Worm (Caenorhabditis elegans) whole organism, young adult: Measurements from ENCODE around the gene ttr-35.

Source experiments
- B0019.2 ChIP-seq: fragments of 200-800 bp; sonication (Bioruptor generic); conservative IDR thresholded peaks from 2 replicates; pipeline ENCODE4 v1.3.6; 2022; ENCODE audit warnings: missing genetic modification reagents, missing genetic modification characterization, missing compliant biosample characterization
- B0035.1 ChIP-seq: sonication (generic microtip); optimal IDR thresholded peaks from 2 replicates; lab custom pipeline; 2016; ENCODE audit warnings: missing genetic modification characterization, mild to moderate bottlenecking, missing compliant biosample characterization, missing genotype, missing genetic modification reagents
- B0261.1 ChIP-seq: sonication (generic microtip); optimal IDR thresholded peaks from 2 replicates; lab custom pipeline; 2016; ENCODE audit warnings: mild to moderate bottlenecking, missing genetic modification characterization, moderate library complexity, missing compliant biosample characterization
- B0336.3 ChIP-seq: fragments of 200-800 bp; sonication (Bioruptor generic); IDR thresholded peaks from 2 replicates; pipeline ENCODE4 v1.3.6; 2022; ENCODE audit warnings: missing genetic modification characterization, missing compliant biosample characterization
- F33H1.4 ChIP-seq: fragments of 200-800 bp; sonication (Bioruptor generic); IDR thresholded peaks from 2 replicates; pipeline ENCODE4 v1.3.6; 2022; ENCODE audit warnings: missing genetic modification reagents, missing genetic modification characterization, missing compliant biosample characterization
- F52B5.7 ChIP-seq: sonication (generic microtip); optimal IDR thresholded peaks from 2 replicates; lab custom pipeline; 2016; ENCODE audit warnings: mild to moderate bottlenecking, missing genetic modification characterization, missing compliant biosample characterization
- F57A8.1 ChIP-seq: fragments of 200-800 bp; sonication (Bioruptor generic); optimal IDR thresholded peaks from 2 replicates; lab custom pipeline; 2018; ENCODE audit warnings: mild to moderate bottlenecking, missing genetic modification characterization, moderate library complexity, missing compliant biosample characterization
- K12H6.12 ChIP-seq: fragments of 200-800 bp; sonication (Bioruptor generic); optimal IDR thresholded peaks from 2 replicates; lab custom pipeline; 2018; ENCODE audit warnings: mild to moderate bottlenecking, missing genetic modification characterization, missing compliant biosample characterization
- Y53G8AR.9 ChIP-seq: fragments of 200-800 bp; sonication (Bioruptor generic); conservative IDR thresholded peaks from 2 replicates; pipeline ENCODE4 v1.3.6; 2022; ENCODE audit warnings: missing genetic modification reagents, missing genetic modification characterization, missing compliant biosample characterization
- Y79H2A.3 ChIP-seq: fragments of 200-800 bp; sonication (Bioruptor generic); conservative IDR thresholded peaks from 2 replicates; pipeline ENCODE4 v1.3.6; 2022; ENCODE audit warnings: missing genetic modification reagents, missing genetic modification characterization, missing compliant biosample characterization
- ZK185.1 ChIP-seq: sonication (generic microtip); optimal IDR thresholded peaks from 2 replicates; lab custom pipeline; 2016; ENCODE audit warnings: mild to moderate bottlenecking, missing genetic modification characterization, missing compliant biosample characterization; ENCODE audit not compliant: poor library complexity, severe bottlenecking
- akir-1 ChIP-seq: fragments of 200-800 bp; sonication (Bioruptor generic); optimal IDR thresholded peaks from 2 replicates; lab custom pipeline; 2018; ENCODE audit warnings: mild to moderate bottlenecking, missing genetic modification characterization, moderate library complexity, missing compliant biosample characterization
- atf-7 ChIP-seq: sonication (generic microtip); optimal IDR thresholded peaks from 2 replicates; lab custom pipeline; 2017; ENCODE audit warnings: mild to moderate bottlenecking, missing genetic modification characterization, missing compliant biosample characterization
- cebp-1 ChIP-seq, 2 experiments: fragments of 200-800 bp in 1 of 2; sonication (Bioruptor generic) in 1 of 2; sonication (generic microtip) in 1 of 2; IDR thresholded peaks in 1 of 2; optimal IDR thresholded peaks in 1 of 2; 2 replicates each; pipeline versions ENCODE4 v1.3.6 to Lab custom; 2017 to 2022; ENCODE audit warnings: missing compliant biosample characterization in 2 of 2, missing genetic modification characterization in 2 of 2, mild to moderate bottlenecking in 1 of 2, missing genetic modification reagents in 1 of 2, moderate library complexity in 1 of 2
- dox-1 ChIP-seq: fragments of 200-800 bp; sonication (Bioruptor generic); IDR thresholded peaks from 2 replicates; pipeline ENCODE4 v1.3.6; 2022; ENCODE audit warnings: missing genetic modification reagents, missing genetic modification characterization, missing compliant biosample characterization
- egl-18 ChIP-seq: fragments of 200-800 bp; sonication (Bioruptor generic); IDR thresholded peaks from 2 replicates; pipeline ENCODE4 v1.3.6; 2022; ENCODE audit warnings: missing genetic modification reagents, missing genetic modification characterization, missing compliant biosample characterization
- lin-35 ChIP-seq, 3 experiments: fragments of 150-350 bp in 2 of 3; sonication (generic microtip) in 1 of 3; optimal IDR thresholded peaks; 2 replicates each; lab custom pipeline; 2014 to 2018; ENCODE audit warnings: missing biosample characterization in 3 of 3, missing genetic modification characterization in 3 of 3, missing genetic modification reagents in 3 of 3
- lir-1 ChIP-seq: fragments of 200-800 bp; sonication (Bioruptor generic); conservative IDR thresholded peaks from 2 replicates; pipeline ENCODE4 v1.3.6; 2022; ENCODE audit warnings: missing genetic modification reagents, missing genetic modification characterization, missing compliant biosample characterization
- lsl-1 ChIP-seq: fragments of 200-800 bp; sonication (Bioruptor generic); optimal IDR thresholded peaks from 2 replicates; lab custom pipeline; 2018; ENCODE audit warnings: mild to moderate bottlenecking, missing genetic modification characterization, moderate library complexity, missing compliant biosample characterization
- lsy-27 ChIP-seq: sonication (generic microtip); optimal IDR thresholded peaks from 2 replicates; lab custom pipeline; 2017; ENCODE audit warnings: missing genetic modification characterization, mild to moderate bottlenecking, missing compliant biosample characterization, antibody characterized with exemption, missing genotype, borderline replicate concordance; ENCODE audit not compliant: insufficient read depth
- madf-10 ChIP-seq: sonication (generic microtip); optimal IDR thresholded peaks from 2 replicates; lab custom pipeline; 2016; ENCODE audit warnings: mild to moderate bottlenecking, missing genetic modification characterization, missing compliant biosample characterization
- madf-3 ChIP-seq: fragments of 200-800 bp; sonication (Bioruptor generic); IDR thresholded peaks from 2 replicates; pipeline ENCODE4 v1.3.6; 2022; ENCODE audit warnings: missing genetic modification reagents, missing genetic modification characterization, missing compliant biosample characterization
- madf-6 ChIP-seq: fragments of 200-800 bp; sonication (Bioruptor generic); IDR thresholded peaks from 2 replicates; pipeline ENCODE4 v1.3.6; 2022; ENCODE audit warnings: missing genetic modification reagents, missing genetic modification characterization, missing compliant biosample characterization
- mel-28 ChIP-seq: sonication (generic microtip); optimal IDR thresholded peaks from 2 replicates; lab custom pipeline; 2016; ENCODE audit warnings: borderline replicate concordance, mild to moderate bottlenecking, missing genetic modification characterization, missing compliant biosample characterization
- mes-4 ChIP-seq: sonication (generic microtip); optimal IDR thresholded peaks from 2 replicates; lab custom pipeline; 2016; ENCODE audit warnings: missing genotype, missing genetic modification characterization, missing compliant biosample characterization
- nfya-1 ChIP-seq: sonication (generic microtip); optimal IDR thresholded peaks from 2 replicates; lab custom pipeline; 2017; ENCODE audit warnings: antibody characterized with exemption, missing compliant biosample characterization, missing genetic modification characterization, borderline replicate concordance; ENCODE audit not compliant: insufficient read depth
- nfya-2 ChIP-seq: fragments of 200-800 bp; sonication (Bioruptor generic); IDR thresholded peaks from 2 replicates; pipeline ENCODE4 v1.3.6; 2022; ENCODE audit warnings: missing genetic modification reagents, missing genetic modification characterization, missing compliant biosample characterization
- nfyb-1 ChIP-seq: fragments of 200-800 bp; sonication (Bioruptor generic); IDR thresholded peaks from 2 replicates; pipeline ENCODE4 v1.3.6; 2022; ENCODE audit warnings: missing genetic modification reagents, missing genetic modification characterization, missing compliant biosample characterization
- nhr-120 ChIP-seq: fragments of 200-800 bp; sonication (Bioruptor generic); IDR thresholded peaks from 2 replicates; pipeline ENCODE4 v1.3.6; 2022; ENCODE audit warnings: missing genetic modification characterization, missing compliant biosample characterization
- nhr-80 ChIP-seq: sonication (generic microtip); optimal IDR thresholded peaks from 2 replicates; lab custom pipeline; 2016; ENCODE audit warnings: missing genetic modification characterization, missing compliant biosample characterization
- nhr-90 ChIP-seq: sonication (generic microtip); optimal IDR thresholded peaks from 2 replicates; lab custom pipeline; 2016; ENCODE audit warnings: missing genotype, mild to moderate bottlenecking, missing genetic modification characterization, missing compliant biosample characterization
- pbrm-1 ChIP-seq: fragments of 200-800 bp; sonication (Bioruptor generic); IDR thresholded peaks from 2 replicates; pipeline ENCODE4 v1.3.6; 2022; ENCODE audit warnings: missing genetic modification reagents, missing genetic modification characterization, missing compliant biosample characterization
- rec-8 ChIP-seq, 2 experiments: sonication (generic microtip); optimal IDR thresholded peaks; 2 replicates each; lab custom pipeline; 2016; ENCODE audit warnings: mild to moderate bottlenecking in 2 of 2, missing genetic modification characterization in 2 of 2, missing genetic modification reagents in 2 of 2, missing genotype in 2 of 2, missing biosample characterization in 1 of 2, missing compliant biosample characterization in 1 of 2, moderate library complexity in 1 of 2
- repo-1 ChIP-seq: sonication (generic microtip); optimal IDR thresholded peaks from 2 replicates; lab custom pipeline; 2017; ENCODE audit warnings: mild to moderate bottlenecking, missing genetic modification characterization, missing compliant biosample characterization
- snpc-4 ChIP-seq, 5 experiments: fragments of 150-350 bp in 1 of 5; sonication (generic microtip) in 4 of 5; optimal IDR thresholded peaks; 2 replicates each; lab custom pipeline; 2014 to 2018; ENCODE audit warnings: missing genetic modification characterization in 5 of 5, missing biosample characterization in 3 of 5, antibody characterized with exemption in 2 of 5, mild to moderate bottlenecking in 2 of 5, missing compliant biosample characterization in 2 of 5, missing genotype in 2 of 5, moderate library complexity in 2 of 5, missing genetic modification reagents in 1 of 5
- sptf-2 ChIP-seq: fragments of 200-800 bp; sonication (Bioruptor generic); optimal IDR thresholded peaks from 2 replicates; lab custom pipeline; 2018; ENCODE audit warnings: mild to moderate bottlenecking, missing genetic modification characterization, missing compliant biosample characterization
- tlf-1 ChIP-seq: fragments of 200-800 bp; sonication (Bioruptor generic); optimal IDR thresholded peaks from 2 replicates; lab custom pipeline; 2018; ENCODE audit warnings: mild to moderate bottlenecking, missing genetic modification characterization, missing compliant biosample characterization
- unc-130 ChIP-seq: sonication (generic microtip); optimal IDR thresholded peaks from 2 replicates; lab custom pipeline; 2016; ENCODE audit warnings: missing genetic modification reagents, missing genetic modification characterization, missing compliant biosample characterization
- unc-62 ChIP-seq: fragments of 150-350 bp; optimal IDR thresholded peaks from 2 replicates; lab custom pipeline; 2014; ENCODE audit warnings: missing biosample characterization, missing genetic modification reagents, missing genetic modification characterization
- ztf-22 ChIP-seq: fragments of 200-800 bp; sonication (Bioruptor generic); optimal IDR thresholded peaks from 2 replicates; lab custom pipeline; 2018; ENCODE audit warnings: mild to moderate bottlenecking, missing genetic modification characterization, moderate library complexity, missing compliant biosample characterization
- ztf-26 ChIP-seq: sonication (generic microtip); optimal IDR thresholded peaks from 2 replicates; lab custom pipeline; 2017; ENCODE audit warnings: missing genetic modification characterization, missing compliant biosample characterization
- ztf-3 ChIP-seq: fragments of 200-800 bp; sonication (Bioruptor generic); optimal IDR thresholded peaks from 2 replicates; lab custom pipeline; 2018; ENCODE audit warnings: mild to moderate bottlenecking, missing genetic modification characterization, missing compliant biosample characterization

ttr-35 gene

ce11 chrX:6530591-6530990 is 18.5 kb downstream of the ttr-35 start:
- TF ChIP-seq ZK185.1 (tag; lab: Kevin White, UChicago), result no peak
- TF ChIP-seq Y79H2A.3 (GFP tag; lab: Robert Waterston, UW), result no peak
- no peak for TF ChIP-seq egl-18 (GFP tag; lab: Robert Waterston, UW)
- TF ChIP-seq nfya-1 (tag; lab: Kevin White, UChicago), result no peak
- TF ChIP-seq unc-62 (GFP tag; lab: Kevin White, UChicago), result peak; percentile 75
- no peak for TF ChIP-seq dox-1 (GFP tag; lab: Robert Waterston, UW)
- peak; percentile 42; the same call in 1 of the 2 replicates for TF ChIP-seq cebp-1 (GFP tag; IDR thresholded peaks at IDR 0.05; lab: Robert Waterston, UW)
- peak; percentile 69 for TF ChIP-seq cebp-1 (tag; optimal IDR thresholded peaks at IDR 0.05; lab: Kevin White, UChicago)
- TF ChIP-seq nhr-120 (GFP tag; lab: Robert Waterston, UW), result no peak
- no peak for TF ChIP-seq F52B5.7 (tag; lab: Kevin White, UChicago)
- peak; percentile 90 for TF ChIP-seq nhr-80
- TF ChIP-seq F33H1.4 (GFP tag; lab: Robert Waterston, UW), result no peak
- no peak for TF ChIP-seq B0035.1 (tag; lab: Kevin White, UChicago)
- TF ChIP-seq K12H6.12 (tag; lab: Kevin White, UChicago), result no peak
- TF ChIP-seq nfyb-1 (GFP tag; lab: Robert Waterston, UW), result 0 out of 2 replicates have a peak, but pooled peaks have one; percentile 16

- TF ChIP-seq lsl-1 (no peak), lir-1 (no peak), mel-28 (no peak), ztf-22 (GFP tag; lab: Kevin White, UChicago) (no peak), tlf-1 (no peak), lin-35 (GFP tag; optimal IDR thresholded peaks at IDR 0.05; lab: Kevin White, UChicago) (no peak), nfya-2 (GFP tag; lab: Robert Waterston, UW) (no peak), F33H1.4 (GFP tag; lab: Robert Waterston, UW) (no peak), rec-8 (tag; optimal IDR thresholded peaks at IDR 0.05; lab: Kevin White, UChicago) (no peak), ztf-26 (tag; lab: Kevin White, UChicago) (no peak), unc-130 (no peak), madf-6 (GFP tag; lab: Robert Waterston, UW) (no peak), madf-3 (GFP tag; lab: Robert Waterston, UW) (no peak), ztf-3 (GFP tag; lab: Kevin White, UChicago) (no peak), B0261.1 (tag; lab: Kevin White, UChicago) (no peak), lsy-27 (tag; lab: Kevin White, UChicago) (no peak)
These were observed 19.8 kb downstream of the ttr-35 start for ce11 chrX:6531896-6532295.

ce11 chrX:6533038-6533437 is 21.0 kb downstream of the ttr-35 start:
- TF ChIP-seq tlf-1, result peak; percentile 56
- TF ChIP-seq sptf-2, result no peak
- TF ChIP-seq B0336.3 (GFP tag; lab: Robert Waterston, UW), result 0 out of 2 replicates have a peak, but pooled peaks have one; percentile 35
- 0 out of 2 replicates have a peak, but pooled peaks have one; percentile 12 for TF ChIP-seq pbrm-1
- no peak for TF ChIP-seq B0019.2 (GFP tag; lab: Robert Waterston, UW)
- no peak for TF ChIP-seq unc-62 (GFP tag; lab: Kevin White, UChicago)
- TF ChIP-seq atf-7 (tag; lab: Kevin White, UChicago), result peak; percentile 39
- TF ChIP-seq nhr-90 (tag; lab: Kevin White, UChicago), result peak; percentile 48
- no peak for TF ChIP-seq akir-1 (GFP tag; lab: Kevin White, UChicago)
- TF ChIP-seq mes-4 (tag; lab: Kevin White, UChicago), result no peak
- no peak for TF ChIP-seq cebp-1 (GFP tag; IDR thresholded peaks at IDR 0.05; lab: Robert Waterston, UW)
- peak; percentile 2 for TF ChIP-seq cebp-1 (tag; optimal IDR thresholded peaks at IDR 0.05; lab: Kevin White, UChicago)
- TF ChIP-seq snpc-4 (GFP tag; optimal IDR thresholded peaks at IDR 0.05; lab: Kevin White, UChicago), result no peak
- TF ChIP-seq snpc-4 (tag; optimal IDR thresholded peaks at IDR 0.05; lab: Kevin White, UChicago), result no peak
- no peak for TF ChIP-seq F57A8.1 (GFP tag; lab: Kevin White, UChicago)
- no peak for TF ChIP-seq madf-6 (GFP tag; lab: Robert Waterston, UW)
- peak; percentile 86 for TF ChIP-seq Y53G8AR.9 (GFP tag; lab: Robert Waterston, UW)
- TF ChIP-seq dox-1 (GFP tag; lab: Robert Waterston, UW), result no peak
- peak; percentile 47 for TF ChIP-seq repo-1 (tag; lab: Kevin White, UChicago)
- peak; percentile 41 for TF ChIP-seq nhr-80
- TF ChIP-seq madf-10 (tag; lab: Kevin White, UChicago), result peak; percentile 78
